Worm (Caenorhabditis elegans): ENCODE results near the gene cccp-1.

DNA sequence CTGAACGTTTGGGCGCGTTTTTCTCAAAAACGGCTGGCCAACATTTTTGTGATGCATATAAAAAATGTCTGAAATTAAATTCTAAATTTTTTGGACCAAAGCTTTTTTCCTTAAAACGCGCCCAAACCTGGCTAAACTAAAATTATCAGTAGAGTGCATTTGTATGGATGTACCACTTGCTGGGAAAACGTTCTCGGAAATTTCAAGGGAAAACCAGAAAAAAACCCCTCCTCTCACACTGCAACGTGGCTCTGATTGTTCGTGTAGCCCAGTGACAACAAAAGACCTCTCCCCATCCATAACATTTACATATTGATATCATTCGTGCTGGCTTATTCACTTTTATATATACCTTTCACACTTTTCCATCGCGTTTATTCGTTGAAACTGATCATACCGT, 3.8 kb upstream of the cccp-1 start, which contains the start of gene Y49E10.29:
- no peak for TF ChIP-seq ceh-36 (tag; optimal IDR thresholded peaks at IDR 0.05)
- no peak for TF ChIP-seq ama-1 (optimal IDR thresholded peaks at IDR 0.05)
- TF ChIP-seq tbx-37 (GFP tag; conservative IDR thresholded peaks at IDR 0.05) = no peak
- no peak for TF ChIP-seq hmbx-1 (tag; optimal IDR thresholded peaks at IDR 0.05)
- TF ChIP-seq hmg-4 (GFP tag; optimal IDR thresholded peaks at IDR 0.05) = no peak
